Fruit fly (Drosophila melanogaster): ENCODE data around the gene CG4022.

- no peak for TF ChIP-seq rn (GFP tag; IDR thresholded peaks at IDR 0.05)
- TF ChIP-seq CG10348 (GFP tag; IDR thresholded peaks at IDR 0.05), result no peak
- no peak for TF ChIP-seq CG9948 (tag; optimal IDR thresholded peaks at IDR 0.05)
- no peak for TF ChIP-seq gl (tag; optimal IDR thresholded peaks at IDR 0.05)
- TF ChIP-seq Snoo (tag; optimal IDR thresholded peaks at IDR 0.05), result no peak
- no peak for TF ChIP-seq CG17806 (tag; optimal IDR thresholded peaks at IDR 0.05)
- TF ChIP-seq CG8301 (tag; optimal IDR thresholded peaks at IDR 0.05), result no peak
- TF ChIP-seq CG15710 (tag; optimal IDR thresholded peaks at IDR 0.05), result peak; percentile 33
- no peak for TF ChIP-seq CG12605 (GFP tag; IDR thresholded peaks at IDR 0.05)
- no peak for TF ChIP-seq CG13204 (GFP tag; optimal IDR thresholded peaks at IDR 0.05)
- TF ChIP-seq CG32121 (GFP tag; IDR thresholded peaks at IDR 0.05), result 0 out of 2 replicates have a peak, but pooled peaks have one; percentile 22
- TF ChIP-seq EcR (GFP tag; optimal IDR thresholded peaks at IDR 0.05), result peak; percentile 29
These were observed 36.2 kb upstream of the CG4022 start, which contains the start of gene CG3529 for dm6 chr3L:9446731-9447238.
